Worm (Caenorhabditis elegans) whole organism, early embryonic: ENCODE measurements around the gene C48D5.3.

Experiments used
- B0310.2 ChIP-seq: sonication (generic microtip); optimal IDR thresholded peaks from 2 replicates; lab custom pipeline; 2016; ENCODE audit warnings: mild to moderate bottlenecking, missing genetic modification characterization, missing compliant biosample characterization
- F13C5.2 ChIP-seq: sonication (generic microtip); optimal IDR thresholded peaks from 2 replicates; lab custom pipeline; 2017; ENCODE audit warnings: mild to moderate bottlenecking, missing genetic modification characterization, inconsistent platforms, missing compliant biosample characterization
- aly-1 ChIP-seq: sonication (generic microtip); optimal IDR thresholded peaks from 2 replicates; lab custom pipeline; 2016; ENCODE audit warnings: missing genetic modification characterization, missing compliant biosample characterization
- ama-1 ChIP-seq: fragments of 150-350 bp; optimal IDR thresholded peaks from 2 replicates; lab custom pipeline; 2014
- ceh-36 ChIP-seq: sonication (generic microtip); optimal IDR thresholded peaks from 2 replicates; lab custom pipeline; 2016; ENCODE audit warnings: missing genetic modification characterization, inconsistent platforms, missing compliant biosample characterization
- ets-7 ChIP-seq: sonication (generic microtip); optimal IDR thresholded peaks from 2 replicates; lab custom pipeline; 2016; ENCODE audit warnings: missing genotype, missing genetic modification characterization, missing compliant biosample characterization
- flt-1 ChIP-seq: fragments of 200-800 bp; sonication (Bioruptor generic); IDR thresholded peaks from 2 replicates; pipeline ENCODE4 v1.3.6; 2022; ENCODE audit warnings: missing genetic modification characterization, missing compliant biosample characterization
- hmg-4 ChIP-seq: fragments of 200-800 bp; sonication (Bioruptor generic); optimal IDR thresholded peaks from 2 replicates; lab custom pipeline; 2018; ENCODE audit warnings: mild to moderate bottlenecking, missing genetic modification characterization, missing compliant biosample characterization
- hnd-1 ChIP-seq: sonication (generic microtip); optimal IDR thresholded peaks from 2 replicates; lab custom pipeline; 2016; ENCODE audit warnings: missing genetic modification characterization, missing compliant biosample characterization
- scrt-1 ChIP-seq: fragments of 200-800 bp; sonication (Bioruptor generic); IDR thresholded peaks from 2 replicates; pipeline ENCODE4 v1.3.6; 2022; ENCODE audit warnings: missing genetic modification characterization, missing compliant biosample characterization
- sea-1 ChIP-seq: fragments of 200-800 bp; sonication (Bioruptor generic); conservative IDR thresholded peaks from 2 replicates; pipeline ENCODE4 v1.3.6; 2022; ENCODE audit warnings: missing genetic modification characterization, missing compliant biosample characterization
- tbx-11 ChIP-seq: fragments of 200-800 bp; sonication (Bioruptor generic); IDR thresholded peaks from 2 replicates; pipeline ENCODE4 v1.3.6; 2022; ENCODE audit warnings: missing genetic modification characterization, missing compliant biosample characterization
- tbx-37 ChIP-seq: fragments of 200-800 bp; sonication (Bioruptor generic); conservative IDR thresholded peaks from 2 replicates; pipeline ENCODE4 v1.3.6; 2022; ENCODE audit warnings: missing genetic modification reagents, missing genetic modification characterization, missing compliant biosample characterization
- tra-4 ChIP-seq: sonication (generic microtip); optimal IDR thresholded peaks from 2 replicates; lab custom pipeline; 2017; ENCODE audit warnings: missing genetic modification characterization, missing compliant biosample characterization

DNA sequence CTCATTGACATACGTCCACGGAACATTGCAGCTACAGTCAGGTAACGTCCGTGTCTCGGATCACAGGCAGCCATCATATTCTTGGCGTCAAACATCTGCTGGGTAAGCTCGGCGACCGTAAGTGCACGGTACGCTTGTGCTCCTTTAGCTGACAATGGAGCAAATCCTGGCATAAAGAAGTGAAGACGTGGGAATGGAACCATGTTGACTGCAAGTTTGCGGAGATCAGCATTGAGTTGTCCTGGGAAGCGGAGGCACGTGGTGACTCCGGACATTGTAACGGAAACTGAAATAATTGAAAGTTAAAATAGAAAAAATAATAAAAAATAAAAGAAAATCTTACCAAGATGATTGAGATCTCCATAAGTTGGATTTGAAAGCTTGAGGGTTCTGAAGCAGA is 42.0 kb downstream of the C48D5.3 start:
- TF ChIP-seq scrt-1, result no peak
- TF ChIP-seq tbx-11, result no peak
- no peak for TF ChIP-seq flt-1 (GFP tag; lab: Robert Waterston, UW)
- TF ChIP-seq aly-1 (tag; lab: Kevin White, UChicago), result no peak
- no peak for TF ChIP-seq ets-7
- no peak for TF ChIP-seq ama-1 (lab: Kevin White, UChicago)
- no peak for TF ChIP-seq ceh-36
- no peak for TF ChIP-seq tra-4 (tag; lab: Kevin White, UChicago)
- no peak for TF ChIP-seq hmg-4
- no peak for TF ChIP-seq tbx-37 (GFP tag; lab: Robert Waterston, UW)
- TF ChIP-seq B0310.2 (tag; lab: Kevin White, UChicago), result no peak
- TF ChIP-seq sea-1 (GFP tag; lab: Robert Waterston, UW), result no peak
- TF ChIP-seq hnd-1 (tag; lab: Kevin White, UChicago), result no peak
- no peak for TF ChIP-seq F13C5.2 (tag; lab: Kevin White, UChicago)
